Fruit fly (Drosophila melanogaster) whole organism, embryonic: ENCODE measurements around the gene Tep1.

ENCODE experiments used
- BtbVII ChIP-seq: fragments of 200-800 bp; sonication (Bioruptor generic); optimal IDR thresholded peaks from 3 replicates; lab custom pipeline; 2017; ENCODE audit warnings: missing biosample characterization, mild to moderate bottlenecking, missing genetic modification characterization
- CG1024 ChIP-seq: fragments of 200-800 bp; sonication (Bioruptor generic); IDR thresholded peaks from 2 replicates; pipeline ENCODE4 v1.3.6; 2022; ENCODE audit warnings: missing biosample characterization, missing genetic modification characterization
- CG11723 ChIP-seq: fragments of 200-800 bp; sonication (Bioruptor generic); optimal IDR thresholded peaks from 2 replicates; lab custom pipeline; 2017; ENCODE audit warnings: missing biosample characterization, mild to moderate bottlenecking, missing genetic modification characterization
- CG12071 ChIP-seq: fragments of 200-800 bp; sonication (Bioruptor generic); optimal IDR thresholded peaks from 3 replicates; lab custom pipeline; 2018; ENCODE audit warnings: missing biosample characterization, mild to moderate bottlenecking, missing genetic modification characterization
- CG15073 ChIP-seq: fragments of 200-800 bp; sonication (Bioruptor generic); optimal IDR thresholded peaks from 2 replicates; lab custom pipeline; 2016; ENCODE audit warnings: missing biosample characterization, missing genetic modification characterization
- CG17361 ChIP-seq: fragments of 200-800 bp; sonication (Bioruptor generic); IDR thresholded peaks from 3 replicates; pipeline ENCODE4 v1.3.6; 2022; ENCODE audit warnings: missing biosample characterization, missing genetic modification characterization
- CG17385 ChIP-seq: fragments of 200-800 bp; sonication (Bioruptor generic); optimal IDR thresholded peaks from 3 replicates; lab custom pipeline; 2018; ENCODE audit warnings: missing biosample characterization, mild to moderate bottlenecking, missing genetic modification characterization
- CG18619 ChIP-seq: fragments of 200-800 bp; sonication (Bioruptor generic); optimal IDR thresholded peaks from 3 replicates; lab custom pipeline; 2017; ENCODE audit warnings: missing biosample characterization, mild to moderate bottlenecking, missing genetic modification characterization
- CG2129 ChIP-seq: fragments of 200-800 bp; sonication (Bioruptor generic); IDR thresholded peaks from 2 replicates; pipeline ENCODE4 v1.3.6; 2022; ENCODE audit warnings: missing biosample characterization, missing genetic modification characterization; ENCODE audit not compliant: partially characterized antibody
- CG30020 ChIP-seq: fragments of 200-800 bp; optimal IDR thresholded peaks from 2 replicates; lab custom pipeline; 2019; ENCODE audit warnings: missing biosample characterization, mild to moderate bottlenecking, missing genetic modification characterization, moderate library complexity
- CG31365 ChIP-seq: fragments of 200-800 bp; sonication (Bioruptor generic); optimal IDR thresholded peaks from 2 replicates; lab custom pipeline; 2018; ENCODE audit warnings: missing biosample characterization, mild to moderate bottlenecking, missing genetic modification characterization
- CG32772 ChIP-seq: fragments of 200-800 bp; sonication (Bioruptor generic); IDR thresholded peaks from 2 replicates; pipeline ENCODE4 v1.3.6; 2022; ENCODE audit warnings: missing biosample characterization, missing genetic modification characterization
- CG4617 ChIP-seq: fragments of 200-800 bp; sonication (Bioruptor generic); optimal IDR thresholded peaks from 3 replicates; lab custom pipeline; 2016; ENCODE audit warnings: missing biosample characterization, missing genetic modification characterization, borderline replicate concordance
- CG4707 ChIP-seq: fragments of 200-800 bp; sonication (Bioruptor generic); optimal IDR thresholded peaks from 2 replicates; lab custom pipeline; 2018; ENCODE audit warnings: missing biosample characterization, mild to moderate bottlenecking, missing genetic modification characterization, moderate library complexity
- CG5245 ChIP-seq: fragments of 200-800 bp; sonication (Bioruptor generic); optimal IDR thresholded peaks from 3 replicates; lab custom pipeline; 2016; ENCODE audit warnings: missing biosample characterization, missing genetic modification characterization
- CG6254 ChIP-seq: fragments of 200-800 bp; sonication (Bioruptor generic); optimal IDR thresholded peaks from 3 replicates; lab custom pipeline; 2017; ENCODE audit warnings: mild to moderate bottlenecking, missing biosample characterization, missing genetic modification reagents, missing genetic modification characterization
- CG8388 ChIP-seq: fragments of 200-800 bp; sonication (Bioruptor generic); optimal IDR thresholded peaks from 2 replicates; lab custom pipeline; 2019; ENCODE audit warnings: missing biosample characterization, mild to moderate bottlenecking, missing genetic modification characterization, moderate library complexity
- CG8765 ChIP-seq: fragments of 200-800 bp; sonication (Bioruptor generic); IDR thresholded peaks from 2 replicates; pipeline ENCODE4 v1.3.6; 2022; ENCODE audit warnings: missing biosample characterization, missing genetic modification characterization
- D19A ChIP-seq: fragments of 200-800 bp; optimal IDR thresholded peaks from 3 replicates; lab custom pipeline; 2019; ENCODE audit warnings: missing biosample characterization, mild to moderate bottlenecking, missing genetic modification characterization, moderate library complexity
- Dref ChIP-seq: fragments of 200-800 bp; sonication (Bioruptor generic); IDR thresholded peaks from 2 replicates; pipeline ENCODE4 v1.3.6; 2022; ENCODE audit warnings: missing biosample characterization, missing genetic modification characterization
- Eip74EF ChIP-seq, 2 experiments: fragments of 200-800 bp in 1 of 2; fragments of >200 bp in 1 of 2; sonication (Bioruptor generic) in 1 of 2; optimal IDR thresholded peaks; 2 replicates each; lab custom pipeline; 2017 to 2019; ENCODE audit warnings: missing biosample characterization in 2 of 2, missing genetic modification characterization in 2 of 2, mild to moderate bottlenecking in 1 of 2, moderate library complexity in 1 of 2
- Ets65A ChIP-seq: fragments of 200-800 bp; sonication (Bioruptor generic); peaks from one replicate; lab custom pipeline; 2016; ENCODE audit warnings: missing biosample characterization, missing genetic modification characterization
- Hr3 ChIP-seq: fragments of 200-800 bp; sonication (Bioruptor generic); optimal IDR thresholded peaks from 3 replicates; lab custom pipeline; 2016; ENCODE audit warnings: missing biosample characterization, missing genetic modification characterization
- Lpt ChIP-seq: fragments of >200 bp; optimal IDR thresholded peaks from 2 replicates; lab custom pipeline; 2018; ENCODE audit warnings: missing biosample characterization, missing genetic modification characterization
- NC2α ChIP-seq: fragments of 200-800 bp; sonication (Bioruptor generic); optimal IDR thresholded peaks from 2 replicates; lab custom pipeline; 2016; ENCODE audit warnings: missing biosample characterization, missing genetic modification characterization
- PHDP ChIP-seq: fragments of 200-800 bp; sonication (Bioruptor generic); optimal IDR thresholded peaks from 3 replicates; lab custom pipeline; 2018; ENCODE audit warnings: missing biosample characterization, mild to moderate bottlenecking, missing genetic modification characterization, moderate library complexity
- Sox102F ChIP-seq: fragments of 200-800 bp; sonication (Bioruptor generic); optimal IDR thresholded peaks from 2 replicates; lab custom pipeline; 2018; ENCODE audit warnings: missing biosample characterization, mild to moderate bottlenecking, missing genetic modification characterization, moderate library complexity
- TFAM ChIP-seq: fragments of 200-800 bp; sonication (Bioruptor generic); optimal IDR thresholded peaks from 2 replicates; lab custom pipeline; 2017; ENCODE audit warnings: missing biosample characterization, missing genetic modification characterization, inconsistent platforms
- Vsx1 ChIP-seq: fragments of 200-800 bp; sonication (Bioruptor generic); optimal IDR thresholded peaks from 2 replicates; lab custom pipeline; 2017; ENCODE audit warnings: missing biosample characterization, mild to moderate bottlenecking, missing genetic modification characterization, missing genetic modification reagents
- abd-A ChIP-seq: fragments of 200-800 bp; sonication (Bioruptor generic); optimal IDR thresholded peaks from 3 replicates; lab custom pipeline; 2019; ENCODE audit warnings: missing biosample characterization, mild to moderate bottlenecking, missing genetic modification characterization, moderate library complexity
- aop ChIP-seq: fragments of 200-800 bp; sonication (Bioruptor generic); IDR thresholded peaks from 2 replicates; pipeline ENCODE4 v1.3.6; 2022; ENCODE audit warnings: missing biosample characterization, missing genetic modification characterization
- btn ChIP-seq: fragments of 200-800 bp; sonication (Bioruptor generic); optimal IDR thresholded peaks from 2 replicates; lab custom pipeline; 2016; ENCODE audit warnings: missing biosample characterization, missing genetic modification characterization
- cad ChIP-seq: fragments of >200 bp; optimal IDR thresholded peaks from 2 replicates; lab custom pipeline; 2017; ENCODE audit warnings: missing biosample characterization, missing genetic modification characterization
- hbn ChIP-seq: fragments of 200-800 bp; sonication (Bioruptor generic); IDR thresholded peaks from 2 replicates; pipeline ENCODE4 v1.3.6; 2022; ENCODE audit warnings: missing biosample characterization, missing genetic modification characterization; ENCODE audit not compliant: partially characterized antibody
- hkb ChIP-seq, 2 experiments: fragments of 200-800 bp in 1 of 2; fragments of >200 bp in 1 of 2; sonication (Bioruptor generic) in 1 of 2; IDR thresholded peaks in 1 of 2; optimal IDR thresholded peaks in 1 of 2; 2 replicates each; pipeline versions ENCODE4 v1.3.6 to Lab custom; 2017 to 2022; ENCODE audit warnings: missing biosample characterization in 1 of 2, missing genetic modification characterization in 1 of 2
- hth ChIP-seq: fragments of >200 bp; optimal IDR thresholded peaks from 2 replicates; lab custom pipeline; 2017; ENCODE audit warnings: inconsistent platforms
- jigr1 ChIP-seq: fragments of 200-800 bp; sonication (Bioruptor generic); IDR thresholded peaks from 3 replicates; pipeline ENCODE4 v1.3.6; 2022; ENCODE audit warnings: missing biosample characterization, missing genetic modification characterization
- kah ChIP-seq: fragments of 200-800 bp; sonication (Bioruptor generic); optimal IDR thresholded peaks from 2 replicates; lab custom pipeline; 2018; ENCODE audit warnings: missing biosample characterization, mild to moderate bottlenecking, missing genetic modification characterization
- mam ChIP-seq: fragments of 200-800 bp; sonication (Bioruptor generic); optimal IDR thresholded peaks from 3 replicates; lab custom pipeline; 2016; ENCODE audit warnings: missing biosample characterization, missing genetic modification characterization
- mld ChIP-seq: fragments of 200-800 bp; sonication (Bioruptor generic); IDR thresholded peaks from 3 replicates; pipeline ENCODE4 v1.3.6; 2022; ENCODE audit warnings: missing biosample characterization, missing genetic modification characterization; ENCODE audit not compliant: partially characterized antibody
- odd ChIP-seq: fragments of 200-800 bp; sonication (Bioruptor generic); optimal IDR thresholded peaks from 2 replicates; lab custom pipeline; 2017; ENCODE audit warnings: missing biosample characterization, mild to moderate bottlenecking, missing genetic modification characterization
- onecut ChIP-seq: fragments of 200-800 bp; sonication (Bioruptor generic); IDR thresholded peaks from 2 replicates; pipeline ENCODE4 v1.3.6; 2022; ENCODE audit warnings: missing biosample characterization, missing genetic modification characterization
- salm ChIP-seq: fragments of 200-800 bp; sonication (Bioruptor generic); optimal IDR thresholded peaks from 2 replicates; lab custom pipeline; 2018; ENCODE audit warnings: missing biosample characterization, mild to moderate bottlenecking, missing genetic modification characterization
- sd ChIP-seq: fragments of 200-800 bp; sonication (Bioruptor generic); optimal IDR thresholded peaks from 3 replicates; lab custom pipeline; 2018; ENCODE audit warnings: missing biosample characterization, mild to moderate bottlenecking, missing genetic modification characterization, moderate library complexity
- seq ChIP-seq: fragments of 200-800 bp; sonication (Bioruptor generic); IDR thresholded peaks from 2 replicates; pipeline ENCODE4 v1.3.6; 2022; ENCODE audit warnings: missing biosample characterization, missing genetic modification characterization
- ssp ChIP-seq: fragments of 200-800 bp; sonication (Bioruptor generic); IDR thresholded peaks from 2 replicates; pipeline ENCODE4 v1.3.6; 2022; ENCODE audit warnings: missing biosample characterization, missing genetic modification characterization
- tio ChIP-seq: fragments of 200-800 bp; sonication (Bioruptor generic); optimal IDR thresholded peaks from 2 replicates; lab custom pipeline; 2017; ENCODE audit warnings: missing biosample characterization, missing genetic modification characterization, inconsistent platforms
- wdn ChIP-seq: fragments of 200-800 bp; sonication (Bioruptor generic); IDR thresholded peaks from 2 replicates; pipeline ENCODE4 v1.3.6; 2022; ENCODE audit warnings: missing biosample characterization, missing genetic modification characterization
- zen2 ChIP-seq: fragments of 200-800 bp; sonication (Bioruptor generic); IDR thresholded peaks from 3 replicates; pipeline ENCODE4 v1.3.6; 2022; ENCODE audit warnings: missing biosample characterization, missing genetic modification characterization; ENCODE audit not compliant: partially characterized antibody

Tep1 gene

DNA sequence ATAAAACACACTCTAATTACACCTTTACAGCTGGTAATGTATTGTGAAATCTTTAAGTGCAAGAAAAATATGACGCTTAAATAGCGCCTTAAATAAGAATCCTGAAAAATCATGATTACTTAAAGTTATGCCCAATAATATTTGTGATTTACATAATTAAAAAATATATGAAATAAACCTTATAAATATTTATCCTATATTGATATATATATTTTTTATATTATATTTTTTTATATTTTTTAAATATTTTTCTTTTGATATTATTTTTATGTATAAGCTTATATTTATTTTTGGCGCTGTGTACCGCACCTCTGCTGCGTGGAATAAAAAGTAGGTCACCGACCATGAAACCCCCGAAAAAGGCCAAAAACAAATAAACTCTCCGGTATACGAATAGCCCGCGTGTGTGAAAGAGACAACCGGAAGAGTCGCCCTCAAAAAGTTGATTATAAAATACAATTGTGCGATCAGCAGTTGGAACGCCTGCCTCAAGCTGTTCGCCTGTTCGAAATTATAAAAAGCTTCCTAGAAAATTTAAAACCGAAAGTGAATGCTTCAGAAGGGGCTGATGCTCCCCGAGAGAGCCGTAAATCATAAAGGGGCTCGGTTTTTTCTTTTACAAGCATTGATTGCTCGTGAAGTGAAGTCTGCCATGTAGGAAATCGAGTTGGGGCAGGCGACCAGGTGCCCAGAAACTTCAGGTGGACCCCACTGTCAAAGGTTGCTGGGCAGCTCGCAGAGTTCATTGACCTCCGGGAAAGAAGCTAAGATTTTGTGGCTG is 15.1 kb upstream of the Tep1 start (continued):
- TF ChIP-seq CG6254 (peak; percentile 35), Ets65A (GFP tag; lab: Kevin White, UChicago) (peak; percentile 79), ssp (GFP tag; lab: Robert Waterston, UW) (no peak), CG30020 (tag; lab: Kevin White, UChicago) (peak; percentile 24), hbn (GFP tag; lab: Robert Waterston, UW) (no peak), zen2 (GFP tag; lab: Robert Waterston, UW) (no peak), CG5245 (no peak), wdn (GFP tag; lab: Robert Waterston, UW) (no peak), seq (GFP tag; lab: Robert Waterston, UW) (no peak), BtbVII (GFP tag; lab: Kevin White, UChicago) (peak; percentile 9), CG12071 (GFP tag; lab: Kevin White, UChicago) (no peak), hkb (optimal IDR thresholded peaks at IDR 0.05; lab: Kevin White, UChicago) (no peak), hkb (GFP tag; IDR thresholded peaks at IDR 0.05; lab: Robert Waterston, UW) (peak; percentile 57), CG4617 (GFP tag; lab: Kevin White, UChicago) (no peak), CG1024 (GFP tag; lab: Robert Waterston, UW) (no peak), D19A (tag; lab: Kevin White, UChicago) (peak; percentile 63), CG8765 (GFP tag; lab: Robert Waterston, UW) (no peak), CG32772 (GFP tag; lab: Robert Waterston, UW) (no peak), CG31365 (no peak), onecut (peak; percentile 42), Dref (no peak), hth (no peak), CG18619 (GFP tag; lab: Kevin White, UChicago) (peak; percentile 48), salm (tag; lab: Kevin White, UChicago) (peak; percentile 55), CG17385 (peak; percentile 50), aop (GFP tag; lab: Robert Waterston, UW) (peak; percentile 86), Vsx1 (GFP tag; lab: Kevin White, UChicago) (no peak), CG17361 (peak; percentile 76; the same call in 2 of the 3 replicates), jigr1 (GFP tag; lab: Robert Waterston, UW) (no peak), Eip74EF (GFP tag; optimal IDR thresholded peaks at IDR 0.05; lab: Kevin White, UChicago) (peak in 1 of 2 experiments; percentile 99), CG15073 (no peak), cad (GFP tag; lab: Kevin White, UChicago) (no peak), mam (no peak), sd (peak; percentile 91), Hr3 (GFP tag; lab: Kevin White, UChicago) (peak; percentile 86), odd (peak; percentile 20), CG11723 (GFP tag; lab: Kevin White, UChicago) (no peak), CG2129 (no peak), CG4707 (GFP tag; lab: Kevin White, UChicago) (no peak), btn (GFP tag; lab: Kevin White, UChicago) (no peak), PHDP (tag; lab: Kevin White, UChicago) (peak; percentile 79), TFAM (GFP tag; lab: Kevin White, UChicago) (no peak), NC2α (GFP tag; lab: Kevin White, UChicago) (no peak), Lpt (GFP tag; lab: Kevin White, UChicago) (no peak), kah (peak; percentile 40), abd-A (tag; lab: Kevin White, UChicago) (peak; percentile 99), mld (GFP tag; lab: Robert Waterston, UW) (no peak), Sox102F (GFP tag; lab: Kevin White, UChicago) (peak; percentile 83), tio (GFP tag; lab: Kevin White, UChicago) (no peak), CG8388 (GFP tag; lab: Kevin White, UChicago) (peak; percentile 72)
